Fruit fly (Drosophila melanogaster): ENCODE data around the gene CG42831.

CG42831 gene

DNA sequence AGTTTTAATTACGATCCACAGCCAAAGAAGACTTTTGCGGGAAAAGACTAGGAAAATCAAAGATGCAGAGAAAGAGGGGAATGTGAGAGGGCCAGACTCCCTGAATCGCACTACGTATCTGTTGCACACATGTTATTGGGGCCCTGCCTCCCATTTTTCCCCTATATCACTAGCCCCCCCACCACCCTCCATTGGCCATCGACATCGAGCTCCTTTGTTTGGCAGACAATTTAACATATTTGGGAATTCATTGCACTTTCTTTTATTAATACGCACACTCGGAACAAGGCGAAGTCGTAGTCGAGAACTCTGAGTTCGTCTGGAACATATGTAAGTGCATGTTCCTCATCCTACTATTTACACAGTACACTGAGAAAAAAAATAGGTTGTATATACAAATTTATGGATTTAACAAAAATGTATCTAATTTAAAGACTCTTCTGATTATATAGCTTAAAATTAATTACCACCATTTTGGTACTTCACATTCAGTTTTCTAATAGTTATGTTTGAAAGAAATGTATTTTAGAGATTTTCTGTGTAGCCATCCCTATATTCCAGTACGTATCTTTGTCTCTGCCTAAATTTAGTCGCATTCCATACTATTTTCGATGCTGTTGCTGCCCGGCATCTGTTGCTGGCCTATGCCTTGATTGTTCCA, 31.5 kb upstream of the CG42831 start:
- TF ChIP-seq CG4318 (GFP tag; optimal IDR thresholded peaks at IDR 0.05) (no peak), svp (GFP tag) (peak; percentile 65), acj6 (GFP tag; optimal IDR thresholded peaks at IDR 0.05) (peak; percentile 53), Eip78C (GFP tag) (peak; percentile 83), CG6792 (GFP tag; optimal IDR thresholded peaks at IDR 0.05) (peak; percentile 16), CG6163 (GFP tag; IDR thresholded peaks at IDR 0.05) (peak; percentile 63; the same call in 2 of the 3 replicates), CG6854 (GFP tag; optimal IDR thresholded peaks at IDR 0.05) (no peak), CG1621 (tag; optimal IDR thresholded peaks at IDR 0.05) (peak; percentile 12), CG11762 (GFP tag; optimal IDR thresholded peaks at IDR 0.05; ENCODE audit: insufficient read depth) (peak; percentile 21), CG6276 (GFP tag; optimal IDR thresholded peaks at IDR 0.05) (peak; percentile 6), Ets96B (tag; optimal IDR thresholded peaks at IDR 0.05) (peak; percentile 74), Smox (GFP tag; optimal IDR thresholded peaks at IDR 0.05) (peak; percentile 18), Eip93F (GFP tag; optimal IDR thresholded peaks at IDR 0.05) (no peak), spab (GFP tag; optimal IDR thresholded peaks at IDR 0.05) (peak; percentile 34), Blimp-1 (GFP tag; optimal IDR thresholded peaks at IDR 0.05) (no peak), CG8119 (GFP tag; IDR thresholded peaks at IDR 0.05) (peak; percentile 51; the same call in 2 of the 3 replicates), salr (GFP tag; optimal IDR thresholded peaks at IDR 0.05) (peak in 1 of 2 experiments; percentile 49), CG32006 (GFP tag; optimal IDR thresholded peaks at IDR 0.05) (peak; percentile 36), dsx (GFP tag; optimal IDR thresholded peaks at IDR 0.05; ENCODE audit: poor library complexity, severe bottlenecking) (peak; percentile 69), CG31627 (GFP tag; optimal IDR thresholded peaks at IDR 0.05) (peak; percentile 28), Lpt (GFP tag; optimal IDR thresholded peaks at IDR 0.05) (peak; percentile 14), CG8319 (GFP tag; optimal IDR thresholded peaks at IDR 0.05) (no peak), fd59A (GFP tag; optimal IDR thresholded peaks at IDR 0.05) (peak; percentile 33), Hr4 (GFP tag; optimal IDR thresholded peaks at IDR 0.05) (peak; percentile 17), Hr38 (GFP tag; optimal IDR thresholded peaks at IDR 0.05) (no peak), fd85E (GFP tag; optimal IDR thresholded peaks at IDR 0.05) (no peak), OdsH (GFP tag; optimal IDR thresholded peaks at IDR 0.05) (peak; percentile 31), pdm3 (GFP tag; optimal IDR thresholded peaks at IDR 0.05) (peak; percentile 38), CG34406 (GFP tag; optimal IDR thresholded peaks at IDR 0.05) (peak; percentile 50), Hr39 (GFP tag; optimal IDR thresholded peaks at IDR 0.05) (peak; percentile 11), CG11294 (GFP tag; IDR thresholded peaks at IDR 0.05) (no peak), CG15336 (GFP tag; IDR thresholded peaks at IDR 0.05) (peak; percentile 60), CG10631 (GFP tag; optimal IDR thresholded peaks at IDR 0.05) (peak; percentile 66), CG3919 (GFP tag; optimal IDR thresholded peaks at IDR 0.05) (peak; percentile 53), cyc (GFP tag; optimal IDR thresholded peaks at IDR 0.05) (peak; percentile 34), CG10669 (GFP tag; optimal IDR thresholded peaks at IDR 0.05) (peak; percentile 55), CG16779 (tag; optimal IDR thresholded peaks at IDR 0.05) (no peak), achi (GFP tag; optimal IDR thresholded peaks at IDR 0.05) (peak; percentile 51), lz (GFP tag; optimal IDR thresholded peaks at IDR 0.05) (peak; percentile 1), fkh (GFP tag; optimal IDR thresholded peaks at IDR 0.05) (no peak), eg (GFP tag; IDR thresholded peaks at IDR 0.05) (no peak), Eip75B (GFP tag; optimal IDR thresholded peaks at IDR 0.05) (peak; percentile 53), CG6808 (GFP tag; optimal IDR thresholded peaks at IDR 0.05) (peak; percentile 34), Sox14 (GFP tag; optimal IDR thresholded peaks at IDR 0.05) (peak; percentile 41), esn (GFP tag; optimal IDR thresholded peaks at IDR 0.05) (peak; percentile 26), Met (GFP tag; optimal IDR thresholded peaks at IDR 0.05) (peak; percentile 37), CG8632 (GFP tag; optimal IDR thresholded peaks at IDR 0.05) (peak; percentile 40), Ets21C (GFP tag; optimal IDR thresholded peaks at IDR 0.05) (no peak), net (GFP tag; optimal IDR thresholded peaks at IDR 0.05) (peak; percentile 55), ss (GFP tag; optimal IDR thresholded peaks at IDR 0.05) (peak; percentile 16 to 48), Gug (GFP tag; IDR thresholded peaks at IDR 0.05) (0 out of 2 replicates have a peak, but pooled peaks have one; percentile 10)

All from whole organism, prepupa.